Worm (Caenorhabditis elegans) whole organism, late embryonic: ENCODE measurements around the gene clec-50.

Experiments
- C08G9.2 ChIP-seq: sonication (generic microtip); optimal IDR thresholded peaks from 2 replicates; lab custom pipeline; 2016; ENCODE audit warnings: mild to moderate bottlenecking, missing genetic modification characterization, moderate library complexity, missing compliant biosample characterization
- C38D4.7 ChIP-seq: fragments of 200-800 bp; sonication (Bioruptor generic); optimal IDR thresholded peaks from 2 replicates; lab custom pipeline; 2018; ENCODE audit warnings: mild to moderate bottlenecking, missing genetic modification characterization, moderate library complexity, missing compliant biosample characterization
- F13H6.1 ChIP-seq: sonication (generic microtip); optimal IDR thresholded peaks from 2 replicates; lab custom pipeline; 2016; ENCODE audit warnings: missing genetic modification characterization, missing compliant biosample characterization
- K09A11.1 ChIP-seq: sonication (generic microtip); optimal IDR thresholded peaks from 2 replicates; lab custom pipeline; 2017; ENCODE audit warnings: antibody characterized with exemption, mild to moderate bottlenecking, missing genetic modification characterization, missing compliant biosample characterization; ENCODE audit not compliant: insufficient read depth
- T23F11.4 ChIP-seq: fragments of 200-800 bp; sonication (Bioruptor generic); optimal IDR thresholded peaks from 2 replicates; lab custom pipeline; 2018; ENCODE audit warnings: mild to moderate bottlenecking, missing genetic modification characterization, missing compliant biosample characterization
- ahr-1 ChIP-seq: sonication (generic microtip); optimal IDR thresholded peaks from 2 replicates; lab custom pipeline; 2016; ENCODE audit warnings: missing genetic modification characterization, missing compliant biosample characterization
- ama-1 ChIP-seq: fragments of 150-350 bp; optimal IDR thresholded peaks from 2 replicates; lab custom pipeline; 2014
- ceh-19 ChIP-seq: fragments of 200-800 bp; sonication (Bioruptor generic); optimal IDR thresholded peaks from 2 replicates; lab custom pipeline; 2018; ENCODE audit warnings: mild to moderate bottlenecking, missing genetic modification characterization, missing compliant biosample characterization
- ceh-2 ChIP-seq: sonication (generic microtip); optimal IDR thresholded peaks from 2 replicates; lab custom pipeline; 2016; ENCODE audit warnings: missing genotype, missing genetic modification characterization, missing compliant biosample characterization
- ceh-24 ChIP-seq: sonication (generic microtip); optimal IDR thresholded peaks from 2 replicates; lab custom pipeline; 2016; ENCODE audit warnings: mild to moderate bottlenecking, missing genetic modification characterization, missing compliant biosample characterization
- ceh-30 ChIP-seq: fragments of 150-350 bp; optimal IDR thresholded peaks from 2 replicates; lab custom pipeline; 2014; ENCODE audit warnings: missing biosample characterization, missing genetic modification characterization
- ceh-31 ChIP-seq: sonication (generic microtip); optimal IDR thresholded peaks from 2 replicates; lab custom pipeline; 2016; ENCODE audit warnings: missing genetic modification characterization, missing compliant biosample characterization
- ceh-34 ChIP-seq: sonication (generic microtip); optimal IDR thresholded peaks from 2 replicates; lab custom pipeline; 2016; ENCODE audit warnings: mild to moderate bottlenecking, missing genetic modification characterization, missing compliant biosample characterization
- ceh-48 ChIP-seq: sonication (generic microtip); optimal IDR thresholded peaks from 2 replicates; lab custom pipeline; 2016; ENCODE audit warnings: missing genetic modification characterization, inconsistent platforms, missing compliant biosample characterization
- ceh-6 ChIP-seq: fragments of 200-800 bp; sonication (Bioruptor generic); optimal IDR thresholded peaks from 2 replicates; lab custom pipeline; 2018; ENCODE audit warnings: mild to moderate bottlenecking, missing genetic modification characterization, missing compliant biosample characterization
- ceh-9 ChIP-seq: sonication (generic microtip); optimal IDR thresholded peaks from 2 replicates; lab custom pipeline; 2016; ENCODE audit warnings: mild to moderate bottlenecking, missing genetic modification characterization, inconsistent platforms, missing compliant biosample characterization
- che-1 ChIP-seq: sonication (generic microtip); optimal IDR thresholded peaks from 2 replicates; lab custom pipeline; 2016; ENCODE audit warnings: mild to moderate bottlenecking, missing genetic modification characterization, missing compliant biosample characterization
- dve-1 ChIP-seq: sonication (generic microtip); optimal IDR thresholded peaks from 2 replicates; lab custom pipeline; 2017; ENCODE audit warnings: antibody characterized with exemption, mild to moderate bottlenecking, missing genetic modification characterization, missing compliant biosample characterization
- elt-4 ChIP-seq: sonication (generic microtip); optimal IDR thresholded peaks from 2 replicates; lab custom pipeline; 2016; ENCODE audit warnings: missing genetic modification characterization, missing compliant biosample characterization
- eyg-1 ChIP-seq: sonication (generic microtip); optimal IDR thresholded peaks from 2 replicates; lab custom pipeline; 2016; ENCODE audit warnings: missing genotype, missing genetic modification characterization, missing compliant biosample characterization
- fax-1 ChIP-seq: sonication (generic microtip); optimal IDR thresholded peaks from 2 replicates; lab custom pipeline; 2016; ENCODE audit warnings: missing genotype, missing genetic modification characterization, missing compliant biosample characterization
- fkh-6 ChIP-seq: sonication (generic microtip); optimal IDR thresholded peaks from 2 replicates; lab custom pipeline; 2016; ENCODE audit warnings: missing genetic modification characterization, missing compliant biosample characterization
- gmeb-2 ChIP-seq: sonication (generic microtip); optimal IDR thresholded peaks from 2 replicates; lab custom pipeline; 2016; ENCODE audit warnings: missing genetic modification characterization, inconsistent platforms, missing compliant biosample characterization
- hlh-13 ChIP-seq: fragments of 200-800 bp; sonication (Bioruptor generic); optimal IDR thresholded peaks from 2 replicates; lab custom pipeline; 2018; ENCODE audit warnings: mild to moderate bottlenecking, missing genetic modification characterization, missing compliant biosample characterization
- hlh-15 ChIP-seq: sonication (generic microtip); optimal IDR thresholded peaks from 2 replicates; lab custom pipeline; 2016; ENCODE audit warnings: missing genetic modification characterization, missing compliant biosample characterization
- hlh-6 ChIP-seq: sonication (generic microtip); optimal IDR thresholded peaks from 2 replicates; lab custom pipeline; 2016; ENCODE audit warnings: missing genotype, missing genetic modification characterization, missing compliant biosample characterization
- hlh-8 ChIP-seq: sonication (generic microtip); optimal IDR thresholded peaks from 2 replicates; lab custom pipeline; 2016; ENCODE audit warnings: missing genotype, missing genetic modification characterization, missing compliant biosample characterization
- lim-6 ChIP-seq: sonication (generic microtip); optimal IDR thresholded peaks from 2 replicates; lab custom pipeline; 2016; ENCODE audit warnings: missing genetic modification characterization, missing compliant biosample characterization
- lin-11 ChIP-seq: fragments of 200-800 bp; sonication (Bioruptor generic); optimal IDR thresholded peaks from 2 replicates; lab custom pipeline; 2018; ENCODE audit warnings: mild to moderate bottlenecking, missing genetic modification characterization, missing compliant biosample characterization
- madf-2 ChIP-seq: sonication (generic microtip); optimal IDR thresholded peaks from 2 replicates; lab custom pipeline; 2017; ENCODE audit warnings: missing genetic modification characterization, missing compliant biosample characterization
- mec-3 ChIP-seq: sonication (generic microtip); optimal IDR thresholded peaks from 2 replicates; lab custom pipeline; 2016; ENCODE audit warnings: borderline replicate concordance, missing genetic modification characterization, missing compliant biosample characterization
- nfya-1 ChIP-seq: sonication (generic microtip); optimal IDR thresholded peaks from 2 replicates; lab custom pipeline; 2017; ENCODE audit warnings: missing genetic modification characterization, mild to moderate bottlenecking, missing compliant biosample characterization, antibody characterized with exemption, moderate library complexity
- npax-4 ChIP-seq: sonication (generic microtip); optimal IDR thresholded peaks from 2 replicates; lab custom pipeline; 2016; ENCODE audit warnings: missing genetic modification characterization, missing compliant biosample characterization
- pag-3 ChIP-seq: sonication (generic microtip); optimal IDR thresholded peaks from 2 replicates; lab custom pipeline; 2016; ENCODE audit warnings: missing compliant biosample characterization, missing genetic modification characterization, borderline replicate concordance
- pat-9 ChIP-seq: fragments of 200-800 bp; sonication (Bioruptor generic); optimal IDR thresholded peaks from 2 replicates; lab custom pipeline; 2018; ENCODE audit warnings: mild to moderate bottlenecking, missing genetic modification characterization, moderate library complexity, missing compliant biosample characterization
- pax-1 ChIP-seq: fragments of 150-350 bp; optimal IDR thresholded peaks from 2 replicates; lab custom pipeline; 2014; ENCODE audit warnings: missing biosample characterization, missing genetic modification characterization
- pqm-1 ChIP-seq: sonication (generic microtip); optimal IDR thresholded peaks from 2 replicates; lab custom pipeline; 2016; ENCODE audit warnings: missing genetic modification characterization, missing compliant biosample characterization
- pros-1 ChIP-seq: fragments of 150-350 bp; optimal IDR thresholded peaks from 2 replicates; lab custom pipeline; 2014; ENCODE audit warnings: missing biosample characterization, missing genetic modification reagents, missing genetic modification characterization
- ref-2 ChIP-seq: sonication (generic microtip); optimal IDR thresholded peaks from 2 replicates; lab custom pipeline; 2016; ENCODE audit warnings: missing genetic modification characterization, missing compliant biosample characterization
- sox-2 ChIP-seq: fragments of 200-800 bp; sonication (Bioruptor generic); IDR thresholded peaks from 2 replicates; pipeline ENCODE4 v1.3.6; 2022; ENCODE audit warnings: missing genetic modification reagents, missing genetic modification characterization, missing compliant biosample characterization
- sox-4 ChIP-seq: sonication (generic microtip); optimal IDR thresholded peaks from 2 replicates; lab custom pipeline; 2017; ENCODE audit warnings: mild to moderate bottlenecking, missing genetic modification characterization, inconsistent platforms, missing compliant biosample characterization
- syd-9 ChIP-seq: sonication (generic microtip); optimal IDR thresholded peaks from 2 replicates; lab custom pipeline; 2016; ENCODE audit warnings: mild to moderate bottlenecking, missing genetic modification characterization, moderate library complexity, missing compliant biosample characterization
- tbx-2 ChIP-seq: sonication (generic microtip); optimal IDR thresholded peaks from 2 replicates; lab custom pipeline; 2016; ENCODE audit warnings: missing genetic modification characterization, missing compliant biosample characterization
- unc-3 ChIP-seq, 2 experiments: fragments of 200-800 bp in 1 of 2; sonication (Bioruptor generic) in 1 of 2; sonication (generic microtip) in 1 of 2; conservative IDR thresholded peaks in 1 of 2; optimal IDR thresholded peaks in 1 of 2; 2 replicates each; pipeline versions ENCODE4 v1.3.6 to Lab custom; 2016 to 2022; ENCODE audit warnings: missing compliant biosample characterization in 2 of 2, missing genetic modification characterization in 2 of 2, missing genetic modification reagents in 1 of 2
- unc-42 ChIP-seq: sonication (generic microtip); optimal IDR thresholded peaks from 2 replicates; lab custom pipeline; 2016; ENCODE audit warnings: missing genotype, missing genetic modification characterization, missing compliant biosample characterization
- unc-55 ChIP-seq: sonication (generic microtip); optimal IDR thresholded peaks from 2 replicates; lab custom pipeline; 2017; ENCODE audit warnings: missing biosample characterization, missing genetic modification reagents, missing genetic modification characterization
- zip-5 ChIP-seq: sonication (generic microtip); optimal IDR thresholded peaks from 2 replicates; lab custom pipeline; 2016; ENCODE audit warnings: missing genetic modification characterization, missing compliant biosample characterization
- ztf-16 ChIP-seq: sonication (generic microtip); optimal IDR thresholded peaks from 2 replicates; lab custom pipeline; 2017; ENCODE audit warnings: missing genetic modification characterization, missing compliant biosample characterization

The clec-50 gene

DNA sequence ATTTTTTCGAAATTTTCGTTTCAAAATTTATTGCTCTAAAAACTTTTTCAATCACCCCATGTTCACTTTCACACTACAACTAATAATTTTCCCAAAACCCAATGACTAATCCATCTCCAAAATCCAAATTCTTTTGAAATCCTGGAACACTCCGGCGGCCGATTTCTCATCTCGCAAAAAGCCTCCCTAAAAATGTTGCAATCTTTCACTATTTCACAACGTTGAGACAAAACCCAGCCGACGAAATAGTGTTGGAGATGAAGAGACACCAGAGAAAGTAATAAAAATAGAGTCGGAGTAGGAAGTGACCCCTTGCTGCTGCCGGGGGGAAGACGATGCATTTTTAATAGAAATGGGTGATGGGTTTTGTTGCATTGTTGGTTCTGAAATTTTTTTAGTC lies 30.6 kb downstream of the clec-50 start:
- TF ChIP-seq pag-3 (tag; lab: Kevin White, UChicago), result no peak
- TF ChIP-seq F13H6.1 (tag; lab: Kevin White, UChicago), result no peak
- no peak for TF ChIP-seq mec-3 (tag; lab: Kevin White, UChicago)
- no peak for TF ChIP-seq madf-2
- no peak for TF ChIP-seq ceh-30
- TF ChIP-seq pax-1, result no peak
- TF ChIP-seq ahr-1 (tag; lab: Kevin White, UChicago), result no peak
- TF ChIP-seq gmeb-2 (tag; lab: Kevin White, UChicago), result no peak
- no peak for TF ChIP-seq pqm-1 (tag; lab: Kevin White, UChicago)
- no peak for TF ChIP-seq fax-1 (tag; lab: Kevin White, UChicago)
- TF ChIP-seq ceh-19 (GFP tag; lab: Kevin White, UChicago), result no peak
- no peak for TF ChIP-seq hlh-13 (GFP tag; lab: Kevin White, UChicago)
- TF ChIP-seq dve-1 (tag; lab: Kevin White, UChicago), result no peak
- TF ChIP-seq ceh-31 (tag; lab: Kevin White, UChicago), result no peak
- TF ChIP-seq sox-4 (tag; lab: Kevin White, UChicago), result no peak
- TF ChIP-seq unc-42 (tag; lab: Kevin White, UChicago), result no peak
- TF ChIP-seq syd-9 (tag; lab: Kevin White, UChicago), result no peak
- TF ChIP-seq sox-2 (GFP tag; lab: Robert Waterston, UW), result no peak

DNA sequence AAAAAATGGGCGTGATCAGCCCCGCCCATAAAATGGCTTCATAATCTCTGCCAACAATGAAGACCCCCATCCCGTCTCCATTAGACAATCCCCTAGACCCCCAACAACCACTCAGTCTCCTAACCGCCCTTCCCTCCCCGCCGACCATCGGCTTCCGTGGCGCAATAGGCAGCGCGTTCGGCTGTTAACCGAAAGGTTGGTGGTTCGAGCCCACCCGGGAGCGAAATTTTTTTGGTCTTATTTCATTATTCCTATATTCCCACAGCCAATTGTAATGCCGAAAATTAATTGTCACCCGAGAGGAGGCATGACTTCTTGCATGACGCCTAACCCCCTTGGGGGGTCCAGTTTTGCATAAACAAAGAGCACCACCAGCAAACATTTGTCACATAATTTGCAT lies 32.3 kb downstream of the clec-50 start:
- no peak for TF ChIP-seq hlh-13 (GFP tag; lab: Kevin White, UChicago)
- peak; percentile 52; the same call in 1 of the 2 replicates for TF ChIP-seq unc-3 (GFP tag; conservative IDR thresholded peaks at IDR 0.05; lab: Robert Waterston, UW)
- peak; percentile 78 for TF ChIP-seq unc-3 (tag; optimal IDR thresholded peaks at IDR 0.05; lab: Kevin White, UChicago)
- no peak for TF ChIP-seq ama-1 (lab: Kevin White, UChicago)
- no peak for TF ChIP-seq ceh-2 (tag; lab: Kevin White, UChicago)
- TF ChIP-seq ceh-48 (tag; lab: Kevin White, UChicago), result peak; percentile 36
- TF ChIP-seq ceh-34 (tag; lab: Kevin White, UChicago), result peak; percentile 58
- peak; percentile 66 for TF ChIP-seq gmeb-2 (tag; lab: Kevin White, UChicago)
- TF ChIP-seq ztf-16 (tag; lab: Kevin White, UChicago), result peak; percentile 16
- TF ChIP-seq syd-9 (tag; lab: Kevin White, UChicago), result no peak
- peak; percentile 16 for TF ChIP-seq ceh-24 (tag; lab: Kevin White, UChicago)
- TF ChIP-seq dve-1 (tag; lab: Kevin White, UChicago), result no peak
- TF ChIP-seq pros-1 (tag; lab: Kevin White, UChicago), result no peak
- TF ChIP-seq ceh-19 (GFP tag; lab: Kevin White, UChicago), result peak; percentile 83
- no peak for TF ChIP-seq ceh-9 (tag; lab: Kevin White, UChicago)
- TF ChIP-seq tbx-2 (tag; lab: Kevin White, UChicago), result no peak
- peak; percentile 64 for TF ChIP-seq K09A11.1
- no peak for TF ChIP-seq F13H6.1 (tag; lab: Kevin White, UChicago)
- peak; percentile 51 for TF ChIP-seq C38D4.7 (GFP tag; lab: Kevin White, UChicago)
- peak; percentile 52 for TF ChIP-seq che-1
- peak; percentile 19 for TF ChIP-seq unc-42 (tag; lab: Kevin White, UChicago)
- TF ChIP-seq unc-55 (GFP tag; lab: Kevin White, UChicago), result no peak
- TF ChIP-seq elt-4, result no peak
- no peak for TF ChIP-seq npax-4 (tag; lab: Kevin White, UChicago)
- no peak for TF ChIP-seq hlh-8
- peak; percentile 23 for TF ChIP-seq pag-3 (tag; lab: Kevin White, UChicago)
- TF ChIP-seq lim-6 (tag; lab: Kevin White, UChicago), result no peak
- TF ChIP-seq ceh-6 (GFP tag; lab: Kevin White, UChicago), result peak; percentile 72
- no peak for TF ChIP-seq pax-1
- peak; percentile 63 for TF ChIP-seq hlh-6 (tag; lab: Kevin White, UChicago)
- TF ChIP-seq C08G9.2 (tag; lab: Kevin White, UChicago), result peak; percentile 24
- TF ChIP-seq nfya-1 (tag; lab: Kevin White, UChicago), result peak; percentile 43
- peak; percentile 45 for TF ChIP-seq ref-2 (tag; lab: Kevin White, UChicago)
- no peak for TF ChIP-seq ceh-30
- TF ChIP-seq pat-9 (tag; lab: Kevin White, UChicago), result no peak
- TF ChIP-seq eyg-1 (tag; lab: Kevin White, UChicago), result no peak
- peak; percentile 5 for TF ChIP-seq zip-5 (tag; lab: Kevin White, UChicago)
- no peak for TF ChIP-seq pqm-1 (tag; lab: Kevin White, UChicago)
- TF ChIP-seq lin-11 (tag; lab: Kevin White, UChicago), result peak; percentile 48
- no peak for TF ChIP-seq ahr-1 (tag; lab: Kevin White, UChicago)
- peak; percentile 18 for TF ChIP-seq madf-2
- peak; percentile 56 for TF ChIP-seq sox-4 (tag; lab: Kevin White, UChicago)
- peak; percentile 19 for TF ChIP-seq fkh-6 (tag; lab: Kevin White, UChicago)
- peak; percentile 50 for TF ChIP-seq T23F11.4
- peak; percentile 45 for TF ChIP-seq hlh-15
